Fruit fly (Drosophila melanogaster): ENCODE results near the gene CG11151.
A peak's percentile ranks its signal among the peaks of the same experiment; 100 is the strongest.

CG11151 gene

dm6 chrX:13739411-13739888, at the start of gene CG11151 (continued):
- TF ChIP-seq CG7987 (GFP tag; optimal IDR thresholded peaks at IDR 0.05): peak; percentile 91
- TF ChIP-seq fd64A (GFP tag; optimal IDR thresholded peaks at IDR 0.05): peak; percentile 87
- TF ChIP-seq da (GFP tag; optimal IDR thresholded peaks at IDR 0.05): peak; percentile 93
- peak; percentile 76 for TF ChIP-seq Adf1 (GFP tag; IDR thresholded peaks at IDR 0.05)
- TF ChIP-seq Blimp-1 (GFP tag; optimal IDR thresholded peaks at IDR 0.05): peak; percentile 94
- peak; percentile 50; the same call in 2 of the 3 replicates for TF ChIP-seq CG7963 (GFP tag; IDR thresholded peaks at IDR 0.05; ENCODE audit: partially characterized antibody)
- TF ChIP-seq pzg (GFP tag; optimal IDR thresholded peaks at IDR 0.05): peak; percentile 40
- TF ChIP-seq CG2129 (GFP tag; IDR thresholded peaks at IDR 0.05; ENCODE audit: partially characterized antibody): no peak
- peak; percentile 92 for TF ChIP-seq Usf (GFP tag; optimal IDR thresholded peaks at IDR 0.05)
- peak; percentile 98 for TF ChIP-seq fd96Cb (tag; optimal IDR thresholded peaks at IDR 0.05)
- TF ChIP-seq gro (GFP tag; optimal IDR thresholded peaks at IDR 0.05): peak; percentile 97
- peak; percentile 94 for TF ChIP-seq CG33213 (GFP tag; optimal IDR thresholded peaks at IDR 0.05)
- peak; percentile 98 for TF ChIP-seq gsb-n (tag; optimal IDR thresholded peaks at IDR 0.05)
- peak; percentile 95 for TF ChIP-seq Ada2b (GFP tag; IDR thresholded peaks at IDR 0.05)
- TF ChIP-seq lola (GFP tag; optimal IDR thresholded peaks at IDR 0.05): peak in 1 of 3 experiments; percentile 94
- peak; percentile 94 for TF ChIP-seq otp (GFP tag; IDR thresholded peaks at IDR 0.05)
- no peak; the same call in 1 of the 2 replicates for TF ChIP-seq hbn (GFP tag; IDR thresholded peaks at IDR 0.05; ENCODE audit: partially characterized antibody)
- TF ChIP-seq Max (GFP tag; optimal IDR thresholded peaks at IDR 0.05): peak; percentile 96
- TF ChIP-seq CG33557 (GFP tag; optimal IDR thresholded peaks at IDR 0.05): peak; percentile 95
- peak; percentile 70 for TF ChIP-seq Sry-β (GFP tag; optimal IDR thresholded peaks at IDR 0.05)
- TF ChIP-seq CG9727 (GFP tag; optimal IDR thresholded peaks at IDR 0.05): peak; percentile 96
- TF ChIP-seq ATbp (GFP tag; optimal IDR thresholded peaks at IDR 0.05): peak; percentile 96
- peak; percentile 96 for TF ChIP-seq CG14441 (GFP tag; IDR thresholded peaks at IDR 0.05)
- peak; percentile 93 for TF ChIP-seq CG12104 (GFP tag; optimal IDR thresholded peaks at IDR 0.05)
- peak; percentile 80 for TF ChIP-seq abd-A (tag; optimal IDR thresholded peaks at IDR 0.05)
- TF ChIP-seq Dref (GFP tag; IDR thresholded peaks at IDR 0.05): peak; percentile 31; the same call in 1 of the 2 replicates
- peak; percentile 77 for TF ChIP-seq CG7928 (GFP tag; optimal IDR thresholded peaks at IDR 0.05)
- TF ChIP-seq Mrtf (GFP tag; IDR thresholded peaks at IDR 0.05): peak; percentile 93
- peak; percentile 80 for TF ChIP-seq CG30020 (tag; optimal IDR thresholded peaks at IDR 0.05)
- peak; percentile 90 for TF ChIP-seq gcm2 (GFP tag; optimal IDR thresholded peaks at IDR 0.05)
- TF ChIP-seq fu2 (GFP tag; optimal IDR thresholded peaks at IDR 0.05): peak; percentile 96
- TF ChIP-seq oc (tag; optimal IDR thresholded peaks at IDR 0.05): peak; percentile 97
- peak; percentile 100 for TF ChIP-seq CG10321 (GFP tag; IDR thresholded peaks at IDR 0.05)
- peak; percentile 97 for TF ChIP-seq jumu (GFP tag; optimal IDR thresholded peaks at IDR 0.05)
- TF ChIP-seq CG12391 (tag; optimal IDR thresholded peaks at IDR 0.05): peak; percentile 98
- TF ChIP-seq kah (GFP tag; optimal IDR thresholded peaks at IDR 0.05): peak; percentile 94
- peak; percentile 97 for TF ChIP-seq CG16863 (GFP tag; optimal IDR thresholded peaks at IDR 0.05)
- peak; percentile 93 for TF ChIP-seq lmd (GFP tag; IDR thresholded peaks at IDR 0.05)
- TF ChIP-seq Dip2 (GFP tag; IDR thresholded peaks at IDR 0.05): peak; percentile 19; the same call in 1 of the 2 replicates
- TF ChIP-seq CG3163 (GFP tag; optimal IDR thresholded peaks at IDR 0.05): peak; percentile 88
- peak; percentile 94 for TF ChIP-seq CG10959 (GFP tag; IDR thresholded peaks at IDR 0.05)
- peak; percentile 94 for TF ChIP-seq CG7372 (GFP tag; IDR thresholded peaks at IDR 0.05)
- peak; percentile 95 for TF ChIP-seq ranshi (GFP tag; IDR thresholded peaks at IDR 0.05)
- TF ChIP-seq cad (GFP tag; optimal IDR thresholded peaks at IDR 0.05): no peak
- TF ChIP-seq CG2116 (GFP tag; optimal IDR thresholded peaks at IDR 0.05): peak; percentile 81
- peak; percentile 87 for TF ChIP-seq Lhr (GFP tag; optimal IDR thresholded peaks at IDR 0.05)
- peak; percentile 94 for TF ChIP-seq H15 (GFP tag; IDR thresholded peaks at IDR 0.05)
- peak; percentile 96 for TF ChIP-seq NC2β (GFP tag; optimal IDR thresholded peaks at IDR 0.05)
- TF ChIP-seq psq (GFP tag; optimal IDR thresholded peaks at IDR 0.05): peak; percentile 83
- TF ChIP-seq CTCF (GFP tag; optimal IDR thresholded peaks at IDR 0.05): peak; percentile 70
- peak; percentile 95 for TF ChIP-seq ara (GFP tag; IDR thresholded peaks at IDR 0.05)
